Fruit fly (Drosophila melanogaster): ENCODE data around the gene PGRP-LF.
A peak's percentile ranks its signal among the peaks of the same experiment; 100 is the strongest.

Gene PGRP-LF

DNA sequence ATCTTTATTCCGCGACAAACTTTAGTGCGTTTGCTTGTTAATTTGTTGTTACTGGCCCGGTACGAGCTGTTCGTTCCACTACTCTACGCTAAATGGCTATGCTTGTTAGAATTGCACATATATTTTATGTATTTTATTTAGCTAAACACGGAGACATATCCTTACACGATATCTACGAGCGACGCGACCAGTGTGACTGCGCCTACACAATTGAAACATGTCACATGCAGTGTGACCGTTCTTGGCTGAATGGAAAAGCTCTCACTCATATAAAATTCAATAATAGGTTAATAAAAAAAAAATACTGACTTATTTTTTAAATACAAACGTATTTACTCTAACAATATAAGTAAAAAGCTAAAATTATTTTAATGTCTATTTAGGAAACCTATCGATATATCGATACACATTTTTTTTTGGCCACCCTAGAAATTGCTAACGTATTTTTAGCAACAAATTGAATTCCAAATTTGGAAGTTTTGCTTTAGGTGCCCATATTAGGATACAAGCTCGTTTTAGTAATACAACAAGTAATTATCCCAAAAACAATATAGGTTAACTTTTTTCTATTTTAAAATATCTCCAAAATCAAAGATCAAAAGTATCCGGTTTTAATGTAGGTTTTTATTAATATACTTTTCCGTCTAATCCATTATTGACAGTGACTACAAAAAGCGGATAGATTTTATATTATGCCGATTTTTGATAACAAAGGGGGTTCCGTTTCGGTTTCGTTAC, 49.8 kb downstream of the PGRP-LF start, which contains the start of gene CG4080:
CG4080 (minus strand) TSS at position 215 of the 738 bp plus-strand sequence.
- peak; percentile 13 for TF ChIP-seq CG34367 (tag; optimal IDR thresholded peaks at IDR 0.05)
- TF ChIP-seq CG8159 (tag; optimal IDR thresholded peaks at IDR 0.05): peak; percentile 68
- TF ChIP-seq EcR (GFP tag; optimal IDR thresholded peaks at IDR 0.05): peak; percentile 48
- no peak for TF ChIP-seq fd96Ca (GFP tag; IDR thresholded peaks at IDR 0.05)
- TF ChIP-seq CG13204 (GFP tag; optimal IDR thresholded peaks at IDR 0.05): no peak
- no peak for TF ChIP-seq gl (tag; optimal IDR thresholded peaks at IDR 0.05)
- TF ChIP-seq Ets98B (GFP tag; IDR thresholded peaks at IDR 0.05): no peak
- TF ChIP-seq CG10348 (GFP tag; IDR thresholded peaks at IDR 0.05): no peak
- no peak for TF ChIP-seq CG32121 (GFP tag; IDR thresholded peaks at IDR 0.05)
- TF ChIP-seq Snoo (tag; optimal IDR thresholded peaks at IDR 0.05): no peak
- TF ChIP-seq CG4496 (GFP tag; IDR thresholded peaks at IDR 0.05): no peak
- no peak for TF ChIP-seq CG8301 (tag; optimal IDR thresholded peaks at IDR 0.05)
- TF ChIP-seq CG14655 (GFP tag; optimal IDR thresholded peaks at IDR 0.05): no peak
- no peak for TF ChIP-seq CG17806 (tag; optimal IDR thresholded peaks at IDR 0.05)
- no peak for TF ChIP-seq CG12605 (GFP tag; IDR thresholded peaks at IDR 0.05)
- no peak for TF ChIP-seq CG15710 (tag; optimal IDR thresholded peaks at IDR 0.05)
- TF ChIP-seq CG9948 (tag; optimal IDR thresholded peaks at IDR 0.05): no peak
- TF ChIP-seq Pif1A (GFP tag; optimal IDR thresholded peaks at IDR 0.05): peak; percentile 28
- no peak for TF ChIP-seq D1 (tag; optimal IDR thresholded peaks at IDR 0.05)
- TF ChIP-seq Pif1B (GFP tag; optimal IDR thresholded peaks at IDR 0.05): no peak
- TF ChIP-seq rn (GFP tag; IDR thresholded peaks at IDR 0.05): no peak

DNA sequence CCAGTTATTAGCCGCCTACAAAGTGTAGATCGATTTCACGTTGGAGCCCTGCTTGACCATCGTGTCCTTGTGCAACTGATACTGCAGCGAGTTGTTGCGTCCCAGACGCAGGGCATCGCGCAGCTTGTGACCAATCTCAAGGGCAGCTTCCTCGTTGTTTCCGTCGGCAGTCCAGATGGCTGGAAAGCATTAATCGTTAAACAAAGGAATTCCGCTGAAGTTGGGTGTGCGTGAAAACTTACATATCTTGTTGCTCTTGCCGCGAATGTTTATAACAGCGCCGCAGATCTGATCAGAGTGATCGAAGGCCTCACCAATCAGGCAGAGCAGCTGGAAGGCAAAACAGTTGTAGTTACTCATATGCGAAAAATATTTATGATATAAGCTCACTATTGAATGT, 50.4 kb downstream of the PGRP-LF start:
- no peak for TF ChIP-seq CG34367 (tag; optimal IDR thresholded peaks at IDR 0.05)
- peak; percentile 63 for TF ChIP-seq EcR (GFP tag; optimal IDR thresholded peaks at IDR 0.05)

DNA sequence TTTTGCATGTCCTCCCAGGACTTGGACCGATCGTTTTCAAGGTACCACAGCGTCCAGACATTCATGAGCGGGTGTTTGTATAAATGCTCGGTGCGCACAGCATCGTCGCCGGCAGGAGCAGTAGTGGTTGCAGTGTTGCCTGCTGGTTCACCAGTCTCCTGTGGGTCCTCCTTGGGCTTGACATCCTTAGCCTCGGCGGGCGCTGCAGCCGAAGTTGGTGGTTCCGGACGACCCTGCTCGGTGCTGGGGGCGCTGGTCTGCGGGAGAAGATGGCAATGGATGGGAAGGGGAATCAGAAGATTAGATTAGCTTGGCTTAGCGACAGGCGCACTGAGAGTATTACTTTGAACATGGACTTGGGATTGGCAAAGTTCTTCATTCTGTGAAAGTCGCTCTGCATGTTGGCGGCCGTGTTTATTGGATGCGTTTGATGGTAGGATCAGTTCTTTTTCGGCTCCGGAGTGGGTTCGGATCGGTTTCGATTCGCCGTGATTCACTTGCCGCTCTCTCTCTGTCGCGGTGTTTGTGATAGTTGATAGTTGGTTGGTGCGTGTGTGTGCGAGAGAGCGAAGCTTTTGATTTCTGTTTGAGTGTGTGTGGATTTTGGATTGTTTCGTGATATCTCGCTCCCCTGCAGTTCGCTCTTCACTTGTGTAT, 51.4 kb downstream of the PGRP-LF start:
- TF ChIP-seq CG4496 (GFP tag; IDR thresholded peaks at IDR 0.05) (peak; percentile 8; the same call in 1 of the 3 replicates), CG14655 (GFP tag; optimal IDR thresholded peaks at IDR 0.05) (no peak)
